Fruit fly (Drosophila melanogaster): ENCODE measurements around the gene CG4991.

CG4991 gene

dm6 chrX:17077290-17078138 is 14.1 kb upstream of the CG4991 start, which contains the start of gene wcy:
Gene wcy, minus strand, starts transcription at chrX:17077897.
- TF ChIP-seq CG16779 (tag; optimal IDR thresholded peaks at IDR 0.05) (no peak), CG7368 (GFP tag; optimal IDR thresholded peaks at IDR 0.05) (no peak), ss (GFP tag; optimal IDR thresholded peaks at IDR 0.05) (peak in 1 of 2 experiments; percentile 34), pdm3 (GFP tag; optimal IDR thresholded peaks at IDR 0.05) (no peak), CG1621 (tag; optimal IDR thresholded peaks at IDR 0.05) (peak; percentile 68), CG6163 (GFP tag; IDR thresholded peaks at IDR 0.05) (peak; percentile 64), OdsH (GFP tag; optimal IDR thresholded peaks at IDR 0.05) (no peak), CG3919 (GFP tag; optimal IDR thresholded peaks at IDR 0.05) (no peak), net (GFP tag; optimal IDR thresholded peaks at IDR 0.05) (peak; percentile 12), Met (GFP tag; optimal IDR thresholded peaks at IDR 0.05) (no peak), spab (GFP tag; optimal IDR thresholded peaks at IDR 0.05) (no peak), CG6792 (GFP tag; optimal IDR thresholded peaks at IDR 0.05) (no peak), Ets21C (GFP tag; optimal IDR thresholded peaks at IDR 0.05) (no peak), acj6 (GFP tag; optimal IDR thresholded peaks at IDR 0.05) (no peak), CG6854 (GFP tag; optimal IDR thresholded peaks at IDR 0.05) (no peak), Lpt (GFP tag; optimal IDR thresholded peaks at IDR 0.05) (no peak), esn (GFP tag; optimal IDR thresholded peaks at IDR 0.05) (no peak), salr (GFP tag; optimal IDR thresholded peaks at IDR 0.05) (no peak), lz (GFP tag; optimal IDR thresholded peaks at IDR 0.05) (peak; percentile 25), fd85E (GFP tag; optimal IDR thresholded peaks at IDR 0.05) (no peak), CG3032 (tag; optimal IDR thresholded peaks at IDR 0.05) (no peak), CG32006 (GFP tag; optimal IDR thresholded peaks at IDR 0.05) (no peak), cyc (GFP tag; optimal IDR thresholded peaks at IDR 0.05) (peak; percentile 9), CG6808 (GFP tag; optimal IDR thresholded peaks at IDR 0.05) (peak; percentile 41), fkh (GFP tag; optimal IDR thresholded peaks at IDR 0.05) (no peak), CG4318 (GFP tag; optimal IDR thresholded peaks at IDR 0.05) (no peak), Smox (GFP tag; optimal IDR thresholded peaks at IDR 0.05) (no peak), CG8319 (GFP tag; optimal IDR thresholded peaks at IDR 0.05) (no peak), CG11294 (GFP tag; IDR thresholded peaks at IDR 0.05) (no peak), svp (GFP tag) (peak; percentile 61), Hr4 (GFP tag; optimal IDR thresholded peaks at IDR 0.05) (no peak), eg (GFP tag; IDR thresholded peaks at IDR 0.05) (no peak; the same call in 2 of the 3 replicates), CG31627 (GFP tag; optimal IDR thresholded peaks at IDR 0.05) (peak; percentile 21), Sox102F (GFP tag; optimal IDR thresholded peaks at IDR 0.05) (no peak), Sox15 (GFP tag; optimal IDR thresholded peaks at IDR 0.05) (no peak), CG34406 (GFP tag; optimal IDR thresholded peaks at IDR 0.05) (no peak), fd59A (GFP tag; optimal IDR thresholded peaks at IDR 0.05) (no peak), Blimp-1 (GFP tag; optimal IDR thresholded peaks at IDR 0.05) (no peak), Eip93F (GFP tag; optimal IDR thresholded peaks at IDR 0.05) (no peak), CG10669 (GFP tag; optimal IDR thresholded peaks at IDR 0.05) (no peak), Hr38 (GFP tag; optimal IDR thresholded peaks at IDR 0.05) (no peak), topi (GFP tag; optimal IDR thresholded peaks at IDR 0.05) (peak; percentile 11), dac (GFP tag; optimal IDR thresholded peaks at IDR 0.05) (no peak), CG8632 (GFP tag; optimal IDR thresholded peaks at IDR 0.05) (no peak), Hr39 (GFP tag; optimal IDR thresholded peaks at IDR 0.05) (no peak), Eip78C (GFP tag) (peak; percentile 61), Gug (GFP tag; IDR thresholded peaks at IDR 0.05) (no peak), CG11902 (GFP tag; optimal IDR thresholded peaks at IDR 0.05) (no peak), CG11762 (GFP tag; optimal IDR thresholded peaks at IDR 0.05; ENCODE audit: insufficient read depth) (no peak), Sox14 (GFP tag; optimal IDR thresholded peaks at IDR 0.05) (peak; percentile 3)
